Worm (Caenorhabditis elegans) whole organism, L2 larva: Measurements from ENCODE around the gene lpr-2.

Source experiments
- Y55F3AM.14 ChIP-seq: fragments of 200-800 bp; sonication (Bioruptor generic); optimal IDR thresholded peaks from 2 replicates; lab custom pipeline; 2018; ENCODE audit warnings: mild to moderate bottlenecking, missing genetic modification characterization, missing compliant biosample characterization
- ama-1 ChIP-seq: fragments of 150-350 bp; optimal IDR thresholded peaks from 2 replicates; lab custom pipeline; 2018; ENCODE audit warnings: inconsistent platforms
- blmp-1 ChIP-seq: sonication (generic microtip); optimal IDR thresholded peaks from 2 replicates; lab custom pipeline; 2017; ENCODE audit warnings: missing genetic modification characterization, mild to moderate bottlenecking, missing compliant biosample characterization, antibody characterized with exemption, moderate library complexity; ENCODE audit not compliant: insufficient read depth
- egl-27 ChIP-seq: sonication (generic microtip); optimal IDR thresholded peaks from 3 replicates; lab custom pipeline; 2017; ENCODE audit warnings: missing biosample characterization, missing genetic modification reagents, missing genetic modification characterization
- mdl-1 ChIP-seq, 2 experiments: fragments of 150-350 bp in 1 of 2; sonication (generic microtip) in 1 of 2; optimal IDR thresholded peaks; 2 replicates each; lab custom pipeline; 2017; ENCODE audit warnings: missing biosample characterization in 2 of 2, missing genetic modification characterization in 2 of 2
- nhr-12 ChIP-seq: fragments of 150-350 bp; optimal IDR thresholded peaks from 2 replicates; lab custom pipeline; 2014; ENCODE audit warnings: missing biosample characterization, missing genetic modification characterization
- nhr-25 ChIP-seq: fragments of 150-350 bp; sonication (generic microtip); optimal IDR thresholded peaks from 3 replicates; lab custom pipeline; 2014; ENCODE audit warnings: missing biosample characterization, missing genetic modification characterization
- sma-9 ChIP-seq, 2 experiments: fragments of 150-350 bp in 1 of 2; sonication (generic microtip) in 1 of 2; optimal IDR thresholded peaks; 2 replicates each; lab custom pipeline; 2014 to 2016; ENCODE audit warnings: missing genetic modification characterization in 2 of 2, mild to moderate bottlenecking in 1 of 2, missing biosample characterization in 1 of 2, missing compliant biosample characterization in 1 of 2, missing genetic modification reagents in 1 of 2, moderate library complexity in 1 of 2
- snpc-4 ChIP-seq: fragments of 150-350 bp; optimal IDR thresholded peaks from 2 replicates; lab custom pipeline; 2014; ENCODE audit warnings: missing biosample characterization, missing genetic modification characterization
- unc-62 ChIP-seq: fragments of 150-350 bp; optimal IDR thresholded peaks from 2 replicates; lab custom pipeline; 2014; ENCODE audit warnings: missing biosample characterization, missing genetic modification reagents, missing genetic modification characterization
- ztf-11 ChIP-seq: sonication (generic microtip); optimal IDR thresholded peaks from 2 replicates; lab custom pipeline; 2017; ENCODE audit warnings: missing biosample characterization, missing genetic modification characterization

DNA sequence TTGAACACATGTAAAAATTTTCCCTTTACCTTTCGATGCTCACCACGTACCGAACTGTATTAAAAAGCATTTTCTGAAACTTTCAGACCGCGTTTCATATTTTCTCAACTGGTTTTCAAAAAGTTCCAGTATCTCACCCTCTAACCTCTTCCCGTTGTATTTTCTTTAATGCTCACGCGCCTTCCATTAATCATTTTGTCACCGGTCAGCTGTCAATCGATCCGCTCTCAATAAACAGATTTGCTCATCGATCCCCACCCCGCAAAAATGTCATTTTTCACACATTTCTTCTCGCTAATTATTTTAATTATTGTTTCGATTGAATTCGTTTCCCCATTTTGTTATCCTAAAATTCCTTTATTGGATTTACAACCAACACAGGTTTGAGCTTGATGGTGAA is at the start of gene lpr-2:
- no peak for TF ChIP-seq nhr-12
- TF ChIP-seq sma-9 (GFP tag; optimal IDR thresholded peaks at IDR 0.05; lab: Kevin White, UChicago): no peak
- no peak for TF ChIP-seq sma-9 (tag; optimal IDR thresholded peaks at IDR 0.05; lab: Kevin White, UChicago)
- TF ChIP-seq ztf-11: no peak
- no peak for TF ChIP-seq Y55F3AM.14 (GFP tag; lab: Kevin White, UChicago)
- no peak for TF ChIP-seq mdl-1 (tag; optimal IDR thresholded peaks at IDR 0.05; lab: Kevin White, UChicago)
- no peak for TF ChIP-seq ama-1 (lab: Kevin White, UChicago)
- TF ChIP-seq snpc-4: no peak
- no peak for TF ChIP-seq unc-62 (GFP tag; lab: Kevin White, UChicago)
- no peak for TF ChIP-seq egl-27
- TF ChIP-seq blmp-1 (tag; lab: Kevin White, UChicago): no peak
- TF ChIP-seq nhr-25 (tag; lab: Kevin White, UChicago): no peak
